Worm (Caenorhabditis elegans) whole organism, young adult: ENCODE measurements around the gene C17C3.9.

Experiments used
- B0336.3 ChIP-seq: fragments of 200-800 bp; sonication (Bioruptor generic); IDR thresholded peaks from 2 replicates; pipeline ENCODE4 v1.3.6; 2022; ENCODE audit warnings: missing genetic modification characterization, missing compliant biosample characterization
- C06A6.2 ChIP-seq: fragments of 200-800 bp; sonication (Bioruptor generic); conservative IDR thresholded peaks from 2 replicates; pipeline ENCODE4 v1.3.6; 2022; ENCODE audit warnings: missing genetic modification characterization, missing compliant biosample characterization
- F10E7.11 ChIP-seq: sonication (generic microtip); optimal IDR thresholded peaks from 2 replicates; lab custom pipeline; 2017; ENCODE audit warnings: mild to moderate bottlenecking, missing genetic modification characterization, moderate library complexity, missing compliant biosample characterization
- F22D6.2 ChIP-seq: sonication (generic microtip); optimal IDR thresholded peaks from 2 replicates; lab custom pipeline; 2016; ENCODE audit warnings: mild to moderate bottlenecking, missing genetic modification characterization, missing compliant biosample characterization
- F23B12.7 ChIP-seq: sonication (generic microtip); optimal IDR thresholded peaks from 2 replicates; lab custom pipeline; 2017; ENCODE audit warnings: missing genetic modification characterization, mild to moderate bottlenecking, missing compliant biosample characterization, antibody characterized with exemption, moderate library complexity; ENCODE audit not compliant: insufficient read depth
- F33H1.4 ChIP-seq: fragments of 200-800 bp; sonication (Bioruptor generic); IDR thresholded peaks from 2 replicates; pipeline ENCODE4 v1.3.6; 2022; ENCODE audit warnings: missing genetic modification reagents, missing genetic modification characterization, missing compliant biosample characterization
- F49E8.2 ChIP-seq: sonication (generic microtip); optimal IDR thresholded peaks from 3 replicates; lab custom pipeline; 2017; ENCODE audit warnings: missing genetic modification characterization, mild to moderate bottlenecking, missing compliant biosample characterization, antibody characterized with exemption, moderate library complexity; ENCODE audit not compliant: insufficient read depth
- F52B5.7 ChIP-seq: sonication (generic microtip); optimal IDR thresholded peaks from 2 replicates; lab custom pipeline; 2016; ENCODE audit warnings: mild to moderate bottlenecking, missing genetic modification characterization, missing compliant biosample characterization
- F57A8.1 ChIP-seq: fragments of 200-800 bp; sonication (Bioruptor generic); optimal IDR thresholded peaks from 2 replicates; lab custom pipeline; 2018; ENCODE audit warnings: mild to moderate bottlenecking, missing genetic modification characterization, moderate library complexity, missing compliant biosample characterization
- T07F8.4 ChIP-seq: sonication (generic microtip); optimal IDR thresholded peaks from 2 replicates; lab custom pipeline; 2016; ENCODE audit warnings: mild to moderate bottlenecking, missing genetic modification characterization, moderate library complexity, missing compliant biosample characterization
- Y53F4B.3 ChIP-seq: fragments of 200-800 bp; sonication (Bioruptor generic); IDR thresholded peaks from 2 replicates; pipeline ENCODE4 v1.3.6; 2022; ENCODE audit warnings: missing genetic modification reagents, missing genetic modification characterization, missing compliant biosample characterization
- Y79H2A.3 ChIP-seq: fragments of 200-800 bp; sonication (Bioruptor generic); conservative IDR thresholded peaks from 2 replicates; pipeline ENCODE4 v1.3.6; 2022; ENCODE audit warnings: missing genetic modification reagents, missing genetic modification characterization, missing compliant biosample characterization
- Y95B8A.8 ChIP-seq: fragments of 200-800 bp; sonication (Bioruptor generic); IDR thresholded peaks from 2 replicates; pipeline ENCODE4 v1.3.6; 2022; ENCODE audit warnings: missing genetic modification reagents, missing genetic modification characterization, missing compliant biosample characterization
- ZK185.1 ChIP-seq: sonication (generic microtip); optimal IDR thresholded peaks from 2 replicates; lab custom pipeline; 2016; ENCODE audit warnings: mild to moderate bottlenecking, missing genetic modification characterization, missing compliant biosample characterization; ENCODE audit not compliant: poor library complexity, severe bottlenecking
- bed-2 ChIP-seq: fragments of 200-800 bp; sonication (Bioruptor generic); IDR thresholded peaks from 2 replicates; pipeline ENCODE4 v1.3.6; 2022; ENCODE audit warnings: missing genetic modification reagents, missing genetic modification characterization, missing compliant biosample characterization
- ccch-3 ChIP-seq: fragments of 200-800 bp; sonication (Bioruptor generic); optimal IDR thresholded peaks from 2 replicates; lab custom pipeline; 2018; ENCODE audit warnings: mild to moderate bottlenecking, missing genetic modification characterization, missing compliant biosample characterization
- cebp-1 ChIP-seq, 2 experiments: fragments of 200-800 bp in 1 of 2; sonication (Bioruptor generic) in 1 of 2; sonication (generic microtip) in 1 of 2; IDR thresholded peaks in 1 of 2; optimal IDR thresholded peaks in 1 of 2; 2 replicates each; pipeline versions ENCODE4 v1.3.6 to Lab custom; 2017 to 2022; ENCODE audit warnings: missing compliant biosample characterization in 2 of 2, missing genetic modification characterization in 2 of 2, mild to moderate bottlenecking in 1 of 2, missing genetic modification reagents in 1 of 2, moderate library complexity in 1 of 2
- ceh-40 ChIP-seq: fragments of 200-800 bp; sonication (Bioruptor generic); IDR thresholded peaks from 2 replicates; pipeline ENCODE4 v1.3.6; 2022; ENCODE audit warnings: missing genetic modification characterization, missing compliant biosample characterization
- ceh-58 ChIP-seq: fragments of 200-800 bp; sonication (Bioruptor generic); IDR thresholded peaks from 2 replicates; pipeline ENCODE4 v1.3.6; 2022; ENCODE audit warnings: missing genetic modification characterization, missing compliant biosample characterization
- die-1 ChIP-seq: sonication (generic microtip); optimal IDR thresholded peaks from 2 replicates; lab custom pipeline; 2016; ENCODE audit warnings: missing genotype, mild to moderate bottlenecking, missing genetic modification characterization, missing compliant biosample characterization
- dox-1 ChIP-seq: fragments of 200-800 bp; sonication (Bioruptor generic); IDR thresholded peaks from 2 replicates; pipeline ENCODE4 v1.3.6; 2022; ENCODE audit warnings: missing genetic modification reagents, missing genetic modification characterization, missing compliant biosample characterization
- efl-1 ChIP-seq: fragments of 150-350 bp; optimal IDR thresholded peaks from 2 replicates; lab custom pipeline; 2014; ENCODE audit warnings: missing biosample characterization, missing genetic modification reagents, missing genetic modification characterization
- egl-18 ChIP-seq: fragments of 200-800 bp; sonication (Bioruptor generic); IDR thresholded peaks from 2 replicates; pipeline ENCODE4 v1.3.6; 2022; ENCODE audit warnings: missing genetic modification reagents, missing genetic modification characterization, missing compliant biosample characterization
- egl-44 ChIP-seq: fragments of 200-800 bp; sonication (Bioruptor generic); IDR thresholded peaks from 2 replicates; pipeline ENCODE4 v1.3.6; 2022; ENCODE audit warnings: missing genetic modification reagents, missing genetic modification characterization, missing compliant biosample characterization
- gei-17 ChIP-seq: fragments of 200-800 bp; sonication (Bioruptor generic); optimal IDR thresholded peaks from 2 replicates; lab custom pipeline; 2018; ENCODE audit warnings: mild to moderate bottlenecking, missing genetic modification characterization, missing compliant biosample characterization
- hmg-20 ChIP-seq: fragments of 200-800 bp; sonication (Bioruptor generic); IDR thresholded peaks from 2 replicates; pipeline ENCODE4 v1.3.6; 2022; ENCODE audit warnings: missing genetic modification reagents, missing genetic modification characterization, missing compliant biosample characterization
- hsf-1 ChIP-seq: fragments of 200-800 bp; sonication (Bioruptor generic); IDR thresholded peaks from 2 replicates; pipeline ENCODE4 v1.3.6; 2022; ENCODE audit warnings: missing genetic modification reagents, missing genetic modification characterization, missing compliant biosample characterization
- lin-26 ChIP-seq: fragments of 200-800 bp; sonication (Bioruptor generic); IDR thresholded peaks from 2 replicates; pipeline ENCODE4 v1.3.6; 2022; ENCODE audit warnings: missing genetic modification reagents, missing genetic modification characterization, missing compliant biosample characterization
- lir-1 ChIP-seq: fragments of 200-800 bp; sonication (Bioruptor generic); conservative IDR thresholded peaks from 2 replicates; pipeline ENCODE4 v1.3.6; 2022; ENCODE audit warnings: missing genetic modification reagents, missing genetic modification characterization, missing compliant biosample characterization
- madf-8 ChIP-seq: fragments of 200-800 bp; sonication (Bioruptor generic); conservative IDR thresholded peaks from 2 replicates; pipeline ENCODE4 v1.3.6; 2022; ENCODE audit warnings: missing genetic modification reagents, missing genetic modification characterization, missing compliant biosample characterization
- mes-4 ChIP-seq: sonication (generic microtip); optimal IDR thresholded peaks from 2 replicates; lab custom pipeline; 2016; ENCODE audit warnings: missing genotype, missing genetic modification characterization, missing compliant biosample characterization
- nhr-179 ChIP-seq: sonication (generic microtip); optimal IDR thresholded peaks from 2 replicates; lab custom pipeline; 2016; ENCODE audit warnings: mild to moderate bottlenecking, missing genetic modification characterization, missing compliant biosample characterization
- nhr-27 ChIP-seq: fragments of 200-800 bp; sonication (Bioruptor generic); optimal IDR thresholded peaks from 2 replicates; lab custom pipeline; 2018; ENCODE audit warnings: mild to moderate bottlenecking, missing genetic modification characterization, moderate library complexity, missing compliant biosample characterization
- nhr-80 ChIP-seq: sonication (generic microtip); optimal IDR thresholded peaks from 2 replicates; lab custom pipeline; 2016; ENCODE audit warnings: missing genetic modification characterization, missing compliant biosample characterization
- nhr-90 ChIP-seq: sonication (generic microtip); optimal IDR thresholded peaks from 2 replicates; lab custom pipeline; 2016; ENCODE audit warnings: missing genotype, mild to moderate bottlenecking, missing genetic modification characterization, missing compliant biosample characterization
- pbrm-1 ChIP-seq: fragments of 200-800 bp; sonication (Bioruptor generic); IDR thresholded peaks from 2 replicates; pipeline ENCODE4 v1.3.6; 2022; ENCODE audit warnings: missing genetic modification reagents, missing genetic modification characterization, missing compliant biosample characterization
- rpc-1 ChIP-seq, 2 experiments: fragments of 150-350 bp in 1 of 2; sonication (generic microtip) in 1 of 2; optimal IDR thresholded peaks; 2 replicates each; lab custom pipeline; 2014 to 2018; ENCODE audit warnings: missing biosample characterization in 1 of 2, missing genetic modification characterization in 1 of 2, missing genetic modification reagents in 1 of 2, missing genotype in 1 of 2
- somi-1 ChIP-seq: fragments of 200-800 bp; sonication (Bioruptor generic); optimal IDR thresholded peaks from 2 replicates; lab custom pipeline; 2018; ENCODE audit warnings: mild to moderate bottlenecking, missing genetic modification characterization, missing compliant biosample characterization
- tlf-1 ChIP-seq: fragments of 200-800 bp; sonication (Bioruptor generic); optimal IDR thresholded peaks from 2 replicates; lab custom pipeline; 2018; ENCODE audit warnings: mild to moderate bottlenecking, missing genetic modification characterization, missing compliant biosample characterization
- xnd-1 ChIP-seq: sonication (generic microtip); optimal IDR thresholded peaks from 2 replicates; lab custom pipeline; 2016; ENCODE audit warnings: missing genotype, missing genetic modification reagents, missing genetic modification characterization, missing compliant biosample characterization
- zfh-2 ChIP-seq: fragments of 200-800 bp; sonication (Bioruptor generic); conservative IDR thresholded peaks from 2 replicates; pipeline ENCODE4 v1.3.6; 2022; ENCODE audit warnings: missing genetic modification reagents, missing genetic modification characterization, missing compliant biosample characterization
- zim-3 ChIP-seq: sonication (generic microtip); optimal IDR thresholded peaks from 2 replicates; lab custom pipeline; 2017; ENCODE audit warnings: mild to moderate bottlenecking, missing genetic modification characterization, moderate library complexity, missing compliant biosample characterization
- ztf-22 ChIP-seq: fragments of 200-800 bp; sonication (Bioruptor generic); optimal IDR thresholded peaks from 2 replicates; lab custom pipeline; 2018; ENCODE audit warnings: mild to moderate bottlenecking, missing genetic modification characterization, moderate library complexity, missing compliant biosample characterization
- ztf-25 ChIP-seq: fragments of 200-800 bp; sonication (Bioruptor generic); IDR thresholded peaks from 2 replicates; pipeline ENCODE4 v1.3.6; 2022; ENCODE audit warnings: missing genetic modification reagents, missing genetic modification characterization, missing compliant biosample characterization

Gene C17C3.9

ce11 chrII:5500986-5501657 lies 31.0 kb downstream of the C17C3.9 start, which contains the start of gene F12A10.8 (continued):
- TF ChIP-seq ztf-22 (GFP tag; lab: Kevin White, UChicago) (no peak), die-1 (tag; lab: Kevin White, UChicago) (no peak), somi-1 (GFP tag; lab: Kevin White, UChicago) (no peak), lin-26 (GFP tag; lab: Robert Waterston, UW) (no peak), lir-1 (GFP tag; lab: Robert Waterston, UW) (no peak), egl-44 (GFP tag; lab: Robert Waterston, UW) (no peak), xnd-1 (tag; lab: Kevin White, UChicago) (peak; percentile 70), cebp-1 (GFP tag; IDR thresholded peaks at IDR 0.05; lab: Robert Waterston, UW) (no peak), cebp-1 (tag; optimal IDR thresholded peaks at IDR 0.05; lab: Kevin White, UChicago) (no peak), tlf-1 (no peak), rpc-1 (optimal IDR thresholded peaks at IDR 0.05; lab: Kevin White, UChicago) (no peak), rpc-1 (tag; optimal IDR thresholded peaks at IDR 0.05; lab: Kevin White, UChicago) (no peak), ceh-58 (no peak), F22D6.2 (tag; lab: Kevin White, UChicago) (no peak), Y79H2A.3 (GFP tag; lab: Robert Waterston, UW) (no peak), zfh-2 (GFP tag; lab: Robert Waterston, UW) (no peak), ceh-40 (GFP tag; lab: Robert Waterston, UW) (no peak), Y95B8A.8 (GFP tag; lab: Robert Waterston, UW) (no peak), dox-1 (GFP tag; lab: Robert Waterston, UW) (no peak), nhr-27 (tag; lab: Kevin White, UChicago) (no peak), ztf-25 (GFP tag; lab: Robert Waterston, UW) (no peak), nhr-80 (no peak), egl-18 (GFP tag; lab: Robert Waterston, UW) (no peak), F49E8.2 (tag; lab: Kevin White, UChicago) (no peak), nhr-179 (no peak), F10E7.11 (tag; lab: Kevin White, UChicago) (no peak), F23B12.7 (tag; lab: Kevin White, UChicago) (no peak), hsf-1 (GFP tag; lab: Robert Waterston, UW) (no peak), hmg-20 (GFP tag; lab: Robert Waterston, UW) (no peak), ZK185.1 (tag; lab: Kevin White, UChicago) (no peak), C06A6.2 (GFP tag; lab: Robert Waterston, UW) (no peak), nhr-90 (tag; lab: Kevin White, UChicago) (no peak), bed-2 (GFP tag; lab: Robert Waterston, UW) (no peak), F52B5.7 (no peak), mes-4 (tag; lab: Kevin White, UChicago) (no peak), F57A8.1 (GFP tag; lab: Kevin White, UChicago) (no peak), F33H1.4 (GFP tag; lab: Robert Waterston, UW) (peak; percentile 88), T07F8.4 (no peak), Y53F4B.3 (no peak), ccch-3 (GFP tag; lab: Kevin White, UChicago) (no peak), efl-1 (GFP tag; lab: Kevin White, UChicago) (peak; percentile 80), madf-8 (GFP tag; lab: Robert Waterston, UW) (peak; percentile 67), gei-17 (GFP tag; lab: Kevin White, UChicago) (no peak), B0336.3 (no peak), zim-3 (no peak), pbrm-1 (GFP tag; lab: Robert Waterston, UW) (no peak)
- TF ChIP-seq, all 124 proteins: peak for 14
